Worm (Caenorhabditis elegans) whole organism, young adult: Measurements from ENCODE around the gene cpg-24.

Experiments used
- B0336.3 ChIP-seq: fragments of 200-800 bp; sonication (Bioruptor generic); IDR thresholded peaks from 2 replicates; pipeline ENCODE4 v1.3.6; 2022; ENCODE audit warnings: missing genetic modification characterization, missing compliant biosample characterization
- F23B12.7 ChIP-seq: sonication (generic microtip); optimal IDR thresholded peaks from 2 replicates; lab custom pipeline; 2017; ENCODE audit warnings: missing genetic modification characterization, mild to moderate bottlenecking, missing compliant biosample characterization, antibody characterized with exemption, moderate library complexity; ENCODE audit not compliant: insufficient read depth
- F33H1.4 ChIP-seq: fragments of 200-800 bp; sonication (Bioruptor generic); IDR thresholded peaks from 2 replicates; pipeline ENCODE4 v1.3.6; 2022; ENCODE audit warnings: missing genetic modification reagents, missing genetic modification characterization, missing compliant biosample characterization
- F39B2.1 ChIP-seq: fragments of 200-800 bp; sonication (Bioruptor generic); IDR thresholded peaks from 2 replicates; pipeline ENCODE4 v1.3.6; 2022; ENCODE audit warnings: missing genetic modification reagents, missing genetic modification characterization, missing compliant biosample characterization
- K12H6.12 ChIP-seq: fragments of 200-800 bp; sonication (Bioruptor generic); optimal IDR thresholded peaks from 2 replicates; lab custom pipeline; 2018; ENCODE audit warnings: mild to moderate bottlenecking, missing genetic modification characterization, missing compliant biosample characterization
- T07F8.4 ChIP-seq: sonication (generic microtip); optimal IDR thresholded peaks from 2 replicates; lab custom pipeline; 2016; ENCODE audit warnings: mild to moderate bottlenecking, missing genetic modification characterization, moderate library complexity, missing compliant biosample characterization
- Y56A3A.18 ChIP-seq: fragments of 200-800 bp; sonication (Bioruptor generic); IDR thresholded peaks from 2 replicates; pipeline ENCODE4 v1.3.6; 2022; ENCODE audit warnings: missing genetic modification reagents, missing genetic modification characterization, missing compliant biosample characterization
- Y67H2A.10 ChIP-seq: fragments of 200-800 bp; sonication (Bioruptor generic); conservative IDR thresholded peaks from 2 replicates; pipeline ENCODE4 v1.3.6; 2022; ENCODE audit warnings: missing genetic modification reagents, missing genetic modification characterization, missing compliant biosample characterization
- aptf-2 ChIP-seq: fragments of 200-800 bp; sonication (Bioruptor generic); conservative IDR thresholded peaks from 2 replicates; pipeline ENCODE4 v1.3.6; 2022; ENCODE audit warnings: missing genetic modification reagents, missing genetic modification characterization, missing compliant biosample characterization
- attf-3 ChIP-seq: fragments of 200-800 bp; sonication (Bioruptor generic); conservative IDR thresholded peaks from 2 replicates; pipeline ENCODE4 v1.3.6; 2022; ENCODE audit warnings: missing genetic modification reagents, missing genetic modification characterization, missing compliant biosample characterization
- attf-5 ChIP-seq: fragments of 200-800 bp; sonication (Bioruptor generic); optimal IDR thresholded peaks from 2 replicates; lab custom pipeline; 2018; ENCODE audit warnings: mild to moderate bottlenecking, missing genetic modification characterization, missing compliant biosample characterization
- bed-1 ChIP-seq: fragments of 200-800 bp; sonication (Bioruptor generic); IDR thresholded peaks from 2 replicates; pipeline ENCODE4 v1.3.6; 2022; ENCODE audit warnings: missing genetic modification reagents, missing genetic modification characterization, missing compliant biosample characterization
- bed-2 ChIP-seq: fragments of 200-800 bp; sonication (Bioruptor generic); IDR thresholded peaks from 2 replicates; pipeline ENCODE4 v1.3.6; 2022; ENCODE audit warnings: missing genetic modification reagents, missing genetic modification characterization, missing compliant biosample characterization
- cebp-1 ChIP-seq, 2 experiments: fragments of 200-800 bp in 1 of 2; sonication (Bioruptor generic) in 1 of 2; sonication (generic microtip) in 1 of 2; IDR thresholded peaks in 1 of 2; optimal IDR thresholded peaks in 1 of 2; 2 replicates each; pipeline versions ENCODE4 v1.3.6 to Lab custom; 2017 to 2022; ENCODE audit warnings: missing compliant biosample characterization in 2 of 2, missing genetic modification characterization in 2 of 2, mild to moderate bottlenecking in 1 of 2, missing genetic modification reagents in 1 of 2, moderate library complexity in 1 of 2
- cebp-2 ChIP-seq: fragments of 200-800 bp; sonication (Bioruptor generic); IDR thresholded peaks from 2 replicates; pipeline ENCODE4 v1.3.6; 2022; ENCODE audit warnings: missing genetic modification characterization, missing compliant biosample characterization
- die-1 ChIP-seq: sonication (generic microtip); optimal IDR thresholded peaks from 2 replicates; lab custom pipeline; 2016; ENCODE audit warnings: missing genotype, mild to moderate bottlenecking, missing genetic modification characterization, missing compliant biosample characterization
- dox-1 ChIP-seq: fragments of 200-800 bp; sonication (Bioruptor generic); IDR thresholded peaks from 2 replicates; pipeline ENCODE4 v1.3.6; 2022; ENCODE audit warnings: missing genetic modification reagents, missing genetic modification characterization, missing compliant biosample characterization
- egrh-3 ChIP-seq: fragments of 200-800 bp; sonication (Bioruptor generic); IDR thresholded peaks from 2 replicates; pipeline ENCODE4 v1.3.6; 2022; ENCODE audit warnings: missing genetic modification reagents, missing genetic modification characterization, missing compliant biosample characterization
- gei-17 ChIP-seq: fragments of 200-800 bp; sonication (Bioruptor generic); optimal IDR thresholded peaks from 2 replicates; lab custom pipeline; 2018; ENCODE audit warnings: mild to moderate bottlenecking, missing genetic modification characterization, missing compliant biosample characterization
- him-1 ChIP-seq: sonication (generic microtip); optimal IDR thresholded peaks from 2 replicates; lab custom pipeline; 2016; ENCODE audit warnings: missing genotype, missing genetic modification reagents, missing genetic modification characterization, missing compliant biosample characterization
- hmg-1.2 ChIP-seq: fragments of 200-800 bp; sonication (Bioruptor generic); IDR thresholded peaks from 2 replicates; pipeline ENCODE4 v1.3.6; 2022; ENCODE audit warnings: missing genetic modification reagents, missing genetic modification characterization, missing compliant biosample characterization
- lin-26 ChIP-seq: fragments of 200-800 bp; sonication (Bioruptor generic); IDR thresholded peaks from 2 replicates; pipeline ENCODE4 v1.3.6; 2022; ENCODE audit warnings: missing genetic modification reagents, missing genetic modification characterization, missing compliant biosample characterization
- lin-35 ChIP-seq, 3 experiments: fragments of 150-350 bp in 2 of 3; sonication (generic microtip) in 1 of 3; optimal IDR thresholded peaks; 2 replicates each; lab custom pipeline; 2014 to 2018; ENCODE audit warnings: missing biosample characterization in 3 of 3, missing genetic modification characterization in 3 of 3, missing genetic modification reagents in 3 of 3
- lin-40 ChIP-seq: sonication (generic microtip); optimal IDR thresholded peaks from 2 replicates; lab custom pipeline; 2016; ENCODE audit warnings: missing genetic modification characterization, mild to moderate bottlenecking, missing compliant biosample characterization, missing genotype, missing genetic modification reagents
- lir-1 ChIP-seq: fragments of 200-800 bp; sonication (Bioruptor generic); conservative IDR thresholded peaks from 2 replicates; pipeline ENCODE4 v1.3.6; 2022; ENCODE audit warnings: missing genetic modification reagents, missing genetic modification characterization, missing compliant biosample characterization
- mcd-1 ChIP-seq: fragments of 200-800 bp; sonication (Bioruptor generic); IDR thresholded peaks from 2 replicates; pipeline ENCODE4 v1.3.6; 2022; ENCODE audit warnings: missing genetic modification reagents, missing genetic modification characterization, missing compliant biosample characterization
- nfyb-1 ChIP-seq: fragments of 200-800 bp; sonication (Bioruptor generic); IDR thresholded peaks from 2 replicates; pipeline ENCODE4 v1.3.6; 2022; ENCODE audit warnings: missing genetic modification reagents, missing genetic modification characterization, missing compliant biosample characterization
- nhr-80 ChIP-seq: sonication (generic microtip); optimal IDR thresholded peaks from 2 replicates; lab custom pipeline; 2016; ENCODE audit warnings: missing genetic modification characterization, missing compliant biosample characterization
- nhr-90 ChIP-seq: sonication (generic microtip); optimal IDR thresholded peaks from 2 replicates; lab custom pipeline; 2016; ENCODE audit warnings: missing genotype, mild to moderate bottlenecking, missing genetic modification characterization, missing compliant biosample characterization
- rcor-1 ChIP-seq: fragments of 200-800 bp; sonication (Bioruptor generic); IDR thresholded peaks from 2 replicates; pipeline ENCODE4 v1.3.6; 2022; ENCODE audit warnings: missing genetic modification reagents, missing genetic modification characterization, missing compliant biosample characterization
- rec-8 ChIP-seq, 2 experiments: sonication (generic microtip); optimal IDR thresholded peaks; 2 replicates each; lab custom pipeline; 2016; ENCODE audit warnings: mild to moderate bottlenecking in 2 of 2, missing genetic modification characterization in 2 of 2, missing genetic modification reagents in 2 of 2, missing genotype in 2 of 2, missing biosample characterization in 1 of 2, missing compliant biosample characterization in 1 of 2, moderate library complexity in 1 of 2
- repo-1 ChIP-seq: sonication (generic microtip); optimal IDR thresholded peaks from 2 replicates; lab custom pipeline; 2017; ENCODE audit warnings: mild to moderate bottlenecking, missing genetic modification characterization, missing compliant biosample characterization
- snpc-1.3 ChIP-seq: sonication (generic microtip); optimal IDR thresholded peaks from 2 replicates; lab custom pipeline; 2017; ENCODE audit warnings: missing genetic modification characterization, mild to moderate bottlenecking, missing compliant biosample characterization, antibody characterized with exemption, moderate library complexity, missing genotype, missing genetic modification reagents; ENCODE audit not compliant: insufficient read depth
- zfh-2 ChIP-seq: fragments of 200-800 bp; sonication (Bioruptor generic); conservative IDR thresholded peaks from 2 replicates; pipeline ENCODE4 v1.3.6; 2022; ENCODE audit warnings: missing genetic modification reagents, missing genetic modification characterization, missing compliant biosample characterization
- zim-3 ChIP-seq: sonication (generic microtip); optimal IDR thresholded peaks from 2 replicates; lab custom pipeline; 2017; ENCODE audit warnings: mild to moderate bottlenecking, missing genetic modification characterization, moderate library complexity, missing compliant biosample characterization
- ztf-6 ChIP-seq: fragments of 200-800 bp; sonication (Bioruptor generic); IDR thresholded peaks from 2 replicates; pipeline ENCODE4 v1.3.6; 2022; ENCODE audit warnings: missing genetic modification reagents, missing genetic modification characterization, missing compliant biosample characterization

cpg-24 gene

DNA sequence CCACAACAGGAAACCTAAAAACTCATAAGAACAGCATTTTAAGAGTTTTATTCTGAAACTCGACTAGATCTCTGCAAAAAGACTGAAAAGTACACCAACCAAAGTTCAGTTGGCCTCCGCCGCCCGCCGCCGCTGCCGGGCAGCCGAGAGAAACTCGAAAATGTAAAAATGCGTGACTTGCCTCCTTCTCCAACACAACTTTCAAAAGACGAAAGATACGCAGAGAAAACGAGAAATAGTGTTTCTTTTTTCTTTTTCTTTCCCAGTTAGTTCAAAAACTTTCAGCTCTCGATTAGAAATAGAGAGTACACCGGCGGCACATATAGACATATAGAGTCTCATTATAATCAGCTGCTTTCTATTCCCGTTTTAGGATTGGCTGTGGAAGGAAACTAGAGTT is 18.0 kb downstream of the cpg-24 start (continued):
- TF ChIP-seq nhr-80 (tag; lab: Kevin White, UChicago) (peak; percentile 66), F33H1.4 (no peak), gei-17 (GFP tag; lab: Kevin White, UChicago) (no peak), repo-1 (tag; lab: Kevin White, UChicago) (no peak), mcd-1 (GFP tag; lab: Robert Waterston, UW) (no peak), ztf-6 (GFP tag; lab: Robert Waterston, UW) (no peak), K12H6.12 (tag; lab: Kevin White, UChicago) (no peak), F39B2.1 (GFP tag; lab: Robert Waterston, UW) (no peak), lin-35 (GFP tag; optimal IDR thresholded peaks at IDR 0.05; lab: Kevin White, UChicago) (no peak), F23B12.7 (peak; percentile 49), zfh-2 (GFP tag; lab: Robert Waterston, UW) (peak; percentile 31; the same call in 1 of the 2 replicates), snpc-1.3 (tag; lab: Kevin White, UChicago) (no peak), Y56A3A.18 (GFP tag; lab: Robert Waterston, UW) (no peak), egrh-3 (GFP tag; lab: Robert Waterston, UW) (no peak), Y67H2A.10 (GFP tag; lab: Robert Waterston, UW) (no peak), T07F8.4 (tag; lab: Kevin White, UChicago) (no peak), attf-5 (GFP tag; lab: Kevin White, UChicago) (peak; percentile 42), aptf-2 (no peak)

DNA sequence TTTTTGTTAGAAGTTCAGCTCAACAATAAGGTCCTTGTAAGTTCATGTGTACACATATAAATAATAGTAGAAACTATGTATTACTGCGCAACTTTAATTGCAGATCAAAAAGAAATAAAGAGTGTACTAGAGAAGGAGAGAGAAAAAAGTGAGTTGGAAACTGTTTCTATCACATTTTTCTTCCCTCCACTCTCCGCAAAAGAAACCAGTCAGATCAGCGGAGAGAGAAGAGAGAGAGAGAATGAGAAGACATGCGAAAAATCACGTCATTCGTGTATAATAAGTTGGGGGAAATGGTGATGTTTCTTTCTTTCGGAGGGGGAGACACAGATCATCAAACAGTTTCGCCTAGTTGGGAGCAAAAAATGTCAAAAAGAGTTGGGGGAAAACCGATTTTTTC is 23.6 kb downstream of the cpg-24 start:
- TF ChIP-seq rcor-1 (GFP tag; lab: Robert Waterston, UW) (no peak), lir-1 (GFP tag; lab: Robert Waterston, UW) (no peak), attf-5 (GFP tag; lab: Kevin White, UChicago) (peak; percentile 31), nhr-90 (no peak), cebp-1 (GFP tag; IDR thresholded peaks at IDR 0.05; lab: Robert Waterston, UW) (no peak), cebp-1 (tag; optimal IDR thresholded peaks at IDR 0.05; lab: Kevin White, UChicago) (peak; percentile 4), F23B12.7 (peak; percentile 36), dox-1 (peak; percentile 35; the same call in 1 of the 2 replicates), lin-40 (tag; lab: Kevin White, UChicago) (peak; percentile 35), lin-26 (GFP tag; lab: Robert Waterston, UW) (no peak), rec-8 (tag; optimal IDR thresholded peaks at IDR 0.05; lab: Kevin White, UChicago) (no peak), him-1 (tag; lab: Kevin White, UChicago) (no peak), B0336.3 (GFP tag; lab: Robert Waterston, UW) (no peak), nhr-80 (tag; lab: Kevin White, UChicago) (peak; percentile 49), bed-1 (GFP tag; lab: Robert Waterston, UW) (no peak), hmg-1.2 (GFP tag; lab: Robert Waterston, UW) (peak; percentile 37; the same call in 1 of the 2 replicates)
- TF ChIP-seq, all 124 proteins: peak for 7

DNA sequence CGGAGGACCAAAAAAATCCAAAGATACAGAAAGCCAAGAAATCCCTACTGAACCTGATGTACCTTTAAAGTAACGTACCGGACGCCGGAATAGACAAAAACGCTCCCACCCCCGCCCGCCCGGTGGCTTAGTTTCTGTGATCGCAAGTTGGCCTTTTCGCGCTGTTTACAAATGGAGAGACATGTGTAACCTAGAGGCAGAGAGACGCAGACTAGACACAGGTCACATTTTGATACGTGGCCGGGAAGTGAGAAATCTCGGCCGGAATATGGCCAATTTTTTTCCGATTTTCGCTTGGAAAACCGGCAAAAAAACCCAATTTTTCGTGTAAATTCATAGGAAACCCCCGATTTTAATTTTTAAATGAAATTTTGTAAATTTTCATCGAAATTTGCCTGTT is 25.3 kb downstream of the cpg-24 start:
- no peak for TF ChIP-seq cebp-2 (GFP tag; lab: Robert Waterston, UW)
- TF ChIP-seq zim-3 (tag; lab: Kevin White, UChicago), result no peak
- 0 out of 2 replicates have a peak, but pooled peaks have one; percentile 35 for TF ChIP-seq zfh-2 (GFP tag; lab: Robert Waterston, UW)
- TF ChIP-seq attf-3, result peak; percentile 15; the same call in 1 of the 2 replicates
- 0 out of 2 replicates have a peak, but pooled peaks have one; percentile 22 for TF ChIP-seq F39B2.1 (GFP tag; lab: Robert Waterston, UW)
- no peak for TF ChIP-seq die-1 (tag; lab: Kevin White, UChicago)
- TF ChIP-seq bed-2 (GFP tag; lab: Robert Waterston, UW), result no peak
- TF ChIP-seq lin-40 (tag; lab: Kevin White, UChicago), result no peak
- TF ChIP-seq nfyb-1 (GFP tag; lab: Robert Waterston, UW), result 0 out of 2 replicates have a peak, but pooled peaks have one; percentile 51
- 0 out of 2 replicates have a peak, but pooled peaks have one; percentile 39 for TF ChIP-seq aptf-2
- TF ChIP-seq B0336.3 (GFP tag; lab: Robert Waterston, UW), result no peak
